Worm (Caenorhabditis elegans): ENCODE results near the gene kvs-3.

DNA sequence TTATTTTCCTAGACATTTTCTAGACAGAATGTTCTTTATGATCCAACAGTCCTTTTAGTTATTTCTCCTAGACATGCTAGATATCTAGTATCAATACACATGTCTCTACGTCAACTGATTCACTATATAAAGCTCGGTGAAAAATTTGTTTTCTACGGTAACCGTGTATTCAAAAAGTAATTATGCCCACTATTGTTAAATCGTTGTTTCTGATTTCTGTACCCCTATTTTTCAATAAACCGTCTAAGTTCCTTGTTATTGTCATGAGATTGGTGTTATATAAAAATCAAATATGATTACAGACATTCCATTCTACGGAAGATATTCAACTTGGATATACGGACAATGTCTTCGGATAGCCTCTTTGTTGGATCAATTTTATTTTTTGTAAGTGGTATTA lies 34.8 kb downstream of the kvs-3 start, which contains the start of gene srx-46:
- no peak for TF ChIP-seq T22C8.4 (GFP tag; IDR thresholded peaks at IDR 0.05)
- TF ChIP-seq ztf-29 (GFP tag; IDR thresholded peaks at IDR 0.05) = no peak
- TF ChIP-seq klf-2 (GFP tag; conservative IDR thresholded peaks at IDR 0.05) = no peak
- TF ChIP-seq tab-1 (GFP tag; IDR thresholded peaks at IDR 0.05) = no peak
- no peak for TF ChIP-seq cog-1 (tag; optimal IDR thresholded peaks at IDR 0.05)
- no peak for TF ChIP-seq med-1 (GFP tag; optimal IDR thresholded peaks at IDR 0.05; ENCODE audit: insufficient read depth)
- TF ChIP-seq flt-1 (GFP tag; IDR thresholded peaks at IDR 0.05) = no peak
- TF ChIP-seq ztf-23 (GFP tag; IDR thresholded peaks at IDR 0.05) = no peak
- no peak for TF ChIP-seq ref-1 (GFP tag; conservative IDR thresholded peaks at IDR 0.05)

All from whole organism, midembryonic.